Fruit fly (Drosophila melanogaster) whole organism, embryonic: ENCODE measurements around the gene Cyt-c-d.

Source experiments
- Abd-B ChIP-seq: fragments of 200-800 bp; sonication (Bioruptor generic); optimal IDR thresholded peaks from 2 replicates; lab custom pipeline; 2018; ENCODE audit warnings: missing biosample characterization, mild to moderate bottlenecking, missing genetic modification characterization, moderate library complexity
- Antp ChIP-seq: fragments of 200-800 bp; sonication (Bioruptor generic); optimal IDR thresholded peaks from 3 replicates; lab custom pipeline; 2016; ENCODE audit warnings: missing biosample characterization, missing genetic modification characterization
- CG10274 ChIP-seq: fragments of 200-800 bp; sonication (Bioruptor generic); optimal IDR thresholded peaks from 3 replicates; lab custom pipeline; 2017; ENCODE audit warnings: missing biosample characterization, mild to moderate bottlenecking, missing genetic modification characterization
- CG10431 ChIP-seq: fragments of 200-800 bp; sonication (Bioruptor generic); optimal IDR thresholded peaks from 3 replicates; lab custom pipeline; 2018; ENCODE audit warnings: missing biosample characterization, mild to moderate bottlenecking, missing genetic modification characterization
- CG10959 ChIP-seq: fragments of 200-800 bp; sonication (Bioruptor generic); IDR thresholded peaks from 2 replicates; pipeline ENCODE4 v1.3.6; 2022; ENCODE audit warnings: missing biosample characterization, missing genetic modification characterization
- CG11247 ChIP-seq: fragments of 200-800 bp; sonication (Bioruptor generic); IDR thresholded peaks from 2 replicates; pipeline ENCODE4 v1.3.6; 2022; ENCODE audit warnings: missing biosample characterization, missing genetic modification characterization
- CG11695 ChIP-seq: fragments of 200-800 bp; sonication (Bioruptor generic); IDR thresholded peaks from 3 replicates; pipeline ENCODE4 v1.3.6; 2022; ENCODE audit warnings: missing biosample characterization, missing genetic modification characterization
- CG12659 ChIP-seq: fragments of 200-800 bp; sonication (Bioruptor generic); optimal IDR thresholded peaks from 3 replicates; lab custom pipeline; 2017; ENCODE audit warnings: mild to moderate bottlenecking, missing biosample characterization, missing genetic modification reagents, missing genetic modification characterization
- CG15601 ChIP-seq: fragments of 200-800 bp; sonication (Bioruptor generic); optimal IDR thresholded peaks from 3 replicates; lab custom pipeline; 2019; ENCODE audit warnings: missing biosample characterization, mild to moderate bottlenecking, missing genetic modification characterization, moderate library complexity
- CG1792 ChIP-seq: fragments of 200-800 bp; sonication (Bioruptor generic); optimal IDR thresholded peaks from 2 replicates; lab custom pipeline; 2016; ENCODE audit warnings: missing biosample characterization, missing genetic modification characterization
- CG2712 ChIP-seq: fragments of 200-800 bp; optimal IDR thresholded peaks from 3 replicates; lab custom pipeline; 2019; ENCODE audit warnings: missing biosample characterization, mild to moderate bottlenecking, missing genetic modification characterization, moderate library complexity
- CG3407 ChIP-seq: fragments of 200-800 bp; sonication (Bioruptor generic); optimal IDR thresholded peaks from 2 replicates; lab custom pipeline; 2018; ENCODE audit warnings: missing biosample characterization, mild to moderate bottlenecking, missing genetic modification characterization
- CG4854 ChIP-seq: fragments of 200-800 bp; sonication (Bioruptor generic); optimal IDR thresholded peaks from 2 replicates; lab custom pipeline; 2016; ENCODE audit warnings: missing biosample characterization, missing genetic modification characterization, inconsistent platforms
- CG6689 ChIP-seq: fragments of 200-800 bp; sonication (Bioruptor generic); IDR thresholded peaks from 2 replicates; pipeline ENCODE4 v1.3.6; 2022; ENCODE audit warnings: missing biosample characterization, missing genetic modification characterization
- CG7357 ChIP-seq: fragments of 200-800 bp; sonication (Bioruptor generic); IDR thresholded peaks from 3 replicates; pipeline ENCODE4 v1.3.6; 2022; ENCODE audit warnings: missing biosample characterization, missing genetic modification characterization
- CG7372 ChIP-seq: fragments of 200-800 bp; sonication (Bioruptor generic); IDR thresholded peaks from 2 replicates; pipeline ENCODE4 v1.3.6; 2022; ENCODE audit warnings: missing biosample characterization, missing genetic modification characterization
- CG9817 ChIP-seq: fragments of 200-800 bp; sonication (Bioruptor generic); optimal IDR thresholded peaks from 2 replicates; lab custom pipeline; 2018; ENCODE audit warnings: missing biosample characterization, mild to moderate bottlenecking, missing genetic modification characterization, moderate library complexity
- Camta ChIP-seq: fragments of 200-800 bp; sonication (Bioruptor generic); optimal IDR thresholded peaks from 2 replicates; lab custom pipeline; 2016; ENCODE audit warnings: missing biosample characterization, missing genetic modification characterization
- CrebB ChIP-seq: fragments of 200-800 bp; sonication (Bioruptor generic); optimal IDR thresholded peaks from 3 replicates; lab custom pipeline; 2018; ENCODE audit warnings: missing biosample characterization, mild to moderate bottlenecking, missing genetic modification characterization
- D ChIP-seq, 2 experiments: fragments of 200-800 bp in 1 of 2; fragments of >200 bp in 1 of 2; sonication (Bioruptor generic) in 1 of 2; optimal IDR thresholded peaks; 2 replicates in 1 of 2; 3 replicates in 1 of 2; lab custom pipeline; 2017; ENCODE audit warnings: mild to moderate bottlenecking in 1 of 2, missing biosample characterization in 1 of 2, missing genetic modification characterization in 1 of 2, missing genetic modification reagents in 1 of 2
- Deaf1 ChIP-seq: fragments of 200-800 bp; optimal IDR thresholded peaks from 3 replicates; lab custom pipeline; 2019; ENCODE audit warnings: missing biosample characterization, mild to moderate bottlenecking, missing genetic modification characterization, moderate library complexity
- Dip3 ChIP-seq: fragments of 200-800 bp; sonication (Bioruptor generic); optimal IDR thresholded peaks from 3 replicates; lab custom pipeline; 2016; ENCODE audit warnings: missing biosample characterization, missing genetic modification characterization
- Elba2 ChIP-seq: fragments of 200-800 bp; sonication (Bioruptor generic); optimal IDR thresholded peaks from 3 replicates; lab custom pipeline; 2016; ENCODE audit warnings: missing biosample characterization, missing genetic modification characterization
- GATAe ChIP-seq: fragments of 200-800 bp; sonication (Bioruptor generic); conservative IDR thresholded peaks from 2 replicates; pipeline ENCODE4 v1.3.6; 2022; ENCODE audit warnings: missing biosample characterization, missing genetic modification characterization
- HLH3B ChIP-seq: fragments of 200-800 bp; sonication (Bioruptor generic); IDR thresholded peaks from 2 replicates; pipeline ENCODE4 v1.3.6; 2022; ENCODE audit warnings: missing biosample characterization, missing genetic modification characterization
- MESR4 ChIP-seq: fragments of 200-800 bp; sonication (Bioruptor generic); optimal IDR thresholded peaks from 2 replicates; lab custom pipeline; 2018; ENCODE audit warnings: missing biosample characterization, mild to moderate bottlenecking, missing genetic modification characterization, moderate library complexity
- Oli ChIP-seq: fragments of 200-800 bp; sonication (Bioruptor generic); optimal IDR thresholded peaks from 2 replicates; lab custom pipeline; 2018; ENCODE audit warnings: missing biosample characterization, mild to moderate bottlenecking, missing genetic modification characterization, moderate library complexity
- Side ChIP-seq: fragments of 200-800 bp; sonication (Bioruptor generic); optimal IDR thresholded peaks from 2 replicates; lab custom pipeline; 2016; ENCODE audit warnings: missing biosample characterization, missing genetic modification characterization
- Sox100B ChIP-seq: fragments of 200-800 bp; sonication (Bioruptor generic); optimal IDR thresholded peaks from 3 replicates; lab custom pipeline; 2018; ENCODE audit warnings: missing biosample characterization, mild to moderate bottlenecking, missing genetic modification characterization
- Sry-β ChIP-seq: fragments of 200-800 bp; sonication (Bioruptor generic); optimal IDR thresholded peaks from 2 replicates; lab custom pipeline; 2018; ENCODE audit warnings: missing biosample characterization, mild to moderate bottlenecking, missing genetic modification characterization, moderate library complexity
- Usf ChIP-seq: fragments of 200-800 bp; sonication (Bioruptor generic); optimal IDR thresholded peaks from 2 replicates; lab custom pipeline; 2017; ENCODE audit warnings: missing genotype, missing biosample characterization, missing genetic modification characterization
- Xrp1 ChIP-seq: fragments of 200-800 bp; sonication (Bioruptor generic); IDR thresholded peaks from 2 replicates; pipeline ENCODE4 v1.3.6; 2022; ENCODE audit warnings: missing biosample characterization, missing genetic modification characterization
- croc ChIP-seq: fragments of 200-800 bp; sonication (Bioruptor generic); conservative IDR thresholded peaks from 3 replicates; pipeline ENCODE4 v1.3.6; 2022; ENCODE audit warnings: missing biosample characterization, missing genetic modification characterization
- dimm ChIP-seq: fragments of 200-800 bp; sonication (Bioruptor generic); IDR thresholded peaks from 2 replicates; pipeline ENCODE4 v1.3.6; 2022; ENCODE audit warnings: missing biosample characterization, missing genetic modification characterization
- dpn ChIP-seq, 2 experiments: fragments of 200-800 bp; sonication (Bioruptor generic); optimal IDR thresholded peaks; 3 replicates each; lab custom pipeline; 2016; ENCODE audit warnings: missing biosample characterization in 2 of 2, missing genetic modification characterization in 2 of 2
- fd3F ChIP-seq: fragments of 200-800 bp; sonication (Bioruptor generic); optimal IDR thresholded peaks from 2 replicates; lab custom pipeline; 2018; ENCODE audit warnings: missing biosample characterization, mild to moderate bottlenecking, missing genetic modification characterization, moderate library complexity
- gcm2 ChIP-seq: fragments of 200-800 bp; sonication (Bioruptor generic); optimal IDR thresholded peaks from 2 replicates; lab custom pipeline; 2016; ENCODE audit warnings: missing biosample characterization, missing genetic modification characterization
- gem ChIP-seq: fragments of 200-800 bp; sonication (Bioruptor generic); optimal IDR thresholded peaks from 2 replicates; lab custom pipeline; 2019; ENCODE audit warnings: missing biosample characterization, mild to moderate bottlenecking, missing genetic modification characterization, moderate library complexity
- grau ChIP-seq: fragments of 200-800 bp; optimal IDR thresholded peaks from 3 replicates; lab custom pipeline; 2019; ENCODE audit warnings: missing biosample characterization, mild to moderate bottlenecking, missing genetic modification characterization, moderate library complexity
- gsb-n ChIP-seq: fragments of 200-800 bp; sonication (Bioruptor generic); optimal IDR thresholded peaks from 3 replicates; lab custom pipeline; 2018; ENCODE audit warnings: missing biosample characterization, mild to moderate bottlenecking, missing genetic modification characterization
- hkb ChIP-seq, 2 experiments: fragments of 200-800 bp in 1 of 2; fragments of >200 bp in 1 of 2; sonication (Bioruptor generic) in 1 of 2; IDR thresholded peaks in 1 of 2; optimal IDR thresholded peaks in 1 of 2; 2 replicates each; pipeline versions ENCODE4 v1.3.6 to Lab custom; 2017 to 2022; ENCODE audit warnings: missing biosample characterization in 1 of 2, missing genetic modification characterization in 1 of 2
- kay ChIP-seq: fragments of 200-800 bp; sonication (Bioruptor generic); optimal IDR thresholded peaks from 2 replicates; lab custom pipeline; 2016; ENCODE audit warnings: missing biosample characterization, missing genetic modification characterization
- shn ChIP-seq: fragments of 200-800 bp; sonication (Bioruptor generic); optimal IDR thresholded peaks from 3 replicates; lab custom pipeline; 2016; ENCODE audit warnings: missing biosample characterization, missing genetic modification characterization
- sim ChIP-seq: fragments of 200-800 bp; sonication (Bioruptor generic); IDR thresholded peaks from 2 replicates; pipeline ENCODE4 v1.3.6; 2022; ENCODE audit warnings: missing biosample characterization, missing genetic modification characterization
- tap ChIP-seq: fragments of 200-800 bp; optimal IDR thresholded peaks from 3 replicates; lab custom pipeline; 2019; ENCODE audit warnings: missing biosample characterization, mild to moderate bottlenecking, missing genetic modification characterization, moderate library complexity
- tup ChIP-seq: fragments of 200-800 bp; sonication (Bioruptor generic); optimal IDR thresholded peaks from 2 replicates; lab custom pipeline; 2016; ENCODE audit warnings: missing biosample characterization, mild to moderate bottlenecking, missing genetic modification characterization, moderate library complexity
- z ChIP-seq: fragments of 200-800 bp; sonication (Bioruptor generic); IDR thresholded peaks from 3 replicates; pipeline ENCODE4 v1.3.6; 2022; ENCODE audit warnings: missing biosample characterization, missing genetic modification characterization
- zen ChIP-seq: fragments of 200-800 bp; sonication (Bioruptor generic); optimal IDR thresholded peaks from 3 replicates; lab custom pipeline; 2018; ENCODE audit warnings: missing biosample characterization, mild to moderate bottlenecking, missing genetic modification characterization, moderate library complexity
- zfh1 ChIP-seq: fragments of 200-800 bp; sonication (Bioruptor generic); IDR thresholded peaks from 3 replicates; pipeline ENCODE4 v1.3.6; 2022; ENCODE audit warnings: missing biosample characterization, missing genetic modification characterization

Gene Cyt-c-d

DNA sequence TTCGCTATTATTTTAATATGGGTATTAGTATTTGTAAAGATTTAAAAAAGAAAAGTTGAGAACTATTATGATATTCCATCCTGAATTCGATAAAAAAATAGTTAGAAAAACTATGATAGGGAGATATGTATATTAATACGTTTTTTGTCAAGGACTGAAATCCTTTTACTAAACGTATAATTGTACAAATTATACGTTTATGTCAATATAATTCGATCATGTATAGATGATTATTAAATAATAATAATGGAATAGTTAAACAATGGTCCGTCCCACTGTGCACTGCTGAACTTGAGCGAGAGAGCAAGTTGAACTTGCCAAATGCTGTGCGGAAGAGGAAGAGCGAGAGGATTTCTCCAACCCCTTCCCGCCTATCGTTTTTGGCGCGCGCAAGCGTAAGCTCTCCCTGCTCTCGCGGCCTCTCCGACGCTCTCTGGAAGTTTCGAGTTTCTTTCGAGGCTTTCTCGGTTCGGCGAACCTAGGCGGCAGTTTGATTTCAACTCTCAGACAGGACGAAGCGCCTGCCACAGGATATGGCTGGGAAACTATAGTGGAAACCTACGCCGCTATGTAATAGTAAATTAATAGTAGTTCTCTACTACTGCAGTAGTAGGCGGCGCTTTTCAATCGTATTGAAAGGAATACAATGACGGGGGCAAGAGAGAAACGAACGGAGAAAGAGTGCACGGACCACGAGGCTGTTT, 30.6 kb upstream of the Cyt-c-d start (continued):
- TF ChIP-seq sim (GFP tag; lab: Robert Waterston, UW) = no peak
- TF ChIP-seq D (optimal IDR thresholded peaks at IDR 0.05; lab: Kevin White, UChicago) = no peak
- TF ChIP-seq D (GFP tag; optimal IDR thresholded peaks at IDR 0.05; lab: Kevin White, UChicago) = peak; percentile 31
- TF ChIP-seq CG7372 (GFP tag; lab: Robert Waterston, UW) = 0 out of 2 replicates have a peak, but pooled peaks have one; percentile 18
- no peak for TF ChIP-seq Sry-β (GFP tag; lab: Kevin White, UChicago)
- TF ChIP-seq Sox100B (GFP tag; lab: Kevin White, UChicago) = peak; percentile 78
- TF ChIP-seq CrebB = no peak
- no peak; the same call in 2 of the 3 replicates for TF ChIP-seq zfh1 (GFP tag; lab: Robert Waterston, UW)
- TF ChIP-seq CG9817 (tag; lab: Kevin White, UChicago) = peak; percentile 40
- TF ChIP-seq tap (tag; lab: Kevin White, UChicago) = no peak
- peak; percentile 56 for TF ChIP-seq fd3F (GFP tag; lab: Kevin White, UChicago)
- TF ChIP-seq zen (tag; lab: Kevin White, UChicago) = peak; percentile 1
- no peak for TF ChIP-seq CG10274 (GFP tag; lab: Kevin White, UChicago)
- 0 out of 3 replicates have a peak, but pooled peaks have one; percentile 16 for TF ChIP-seq croc (GFP tag; lab: Robert Waterston, UW)
- no peak for TF ChIP-seq CG10431 (GFP tag; lab: Kevin White, UChicago)
- TF ChIP-seq CG6689 = peak; percentile 30; the same call in 1 of the 2 replicates
- TF ChIP-seq z (GFP tag; lab: Robert Waterston, UW) = no peak
- TF ChIP-seq shn (GFP tag; lab: Kevin White, UChicago) = no peak
- no peak for TF ChIP-seq gcm2 (GFP tag; lab: Kevin White, UChicago)
- no peak for TF ChIP-seq Dip3 (GFP tag; lab: Kevin White, UChicago)
- peak; percentile 15 for TF ChIP-seq kay (GFP tag; lab: Kevin White, UChicago)
- peak; percentile 59 for TF ChIP-seq CG12659
- TF ChIP-seq hkb (optimal IDR thresholded peaks at IDR 0.05; lab: Kevin White, UChicago) = no peak
- peak; percentile 14; the same call in 1 of the 2 replicates for TF ChIP-seq hkb (GFP tag; IDR thresholded peaks at IDR 0.05; lab: Robert Waterston, UW)
- TF ChIP-seq CG2712 (tag; lab: Kevin White, UChicago) = peak; percentile 67
- TF ChIP-seq dimm = no peak
- TF ChIP-seq CG3407 (GFP tag; lab: Kevin White, UChicago) = peak; percentile 20
- TF ChIP-seq MESR4 (GFP tag; lab: Kevin White, UChicago) = no peak
- peak; percentile 63 for TF ChIP-seq Deaf1 (tag; lab: Kevin White, UChicago)
- no peak for TF ChIP-seq CG1792 (GFP tag; lab: Kevin White, UChicago)
- no peak for TF ChIP-seq CG10959
- TF ChIP-seq grau (tag; lab: Kevin White, UChicago) = peak; percentile 83
- TF ChIP-seq gem (tag; lab: Kevin White, UChicago) = peak; percentile 87
- no peak for TF ChIP-seq Xrp1 (GFP tag; lab: Robert Waterston, UW)
- TF ChIP-seq Antp (GFP tag; lab: Kevin White, UChicago) = no peak
- TF ChIP-seq Abd-B (GFP tag; lab: Kevin White, UChicago) = peak; percentile 58
- no peak for TF ChIP-seq Elba2 (GFP tag; lab: Kevin White, UChicago)
- TF ChIP-seq CG4854 (GFP tag; lab: Kevin White, UChicago) = no peak
- TF ChIP-seq tup = no peak
- TF ChIP-seq Usf = no peak
- peak; percentile 51 for TF ChIP-seq CG15601 (tag; lab: Kevin White, UChicago)
- no peak for TF ChIP-seq Camta
- TF ChIP-seq CG11247 = no peak
- TF ChIP-seq CG7357 (GFP tag; lab: Robert Waterston, UW) = no peak
- TF ChIP-seq GATAe = no peak
- TF ChIP-seq CG11695 (GFP tag; lab: Robert Waterston, UW) = peak; percentile 49; the same call in 1 of the 3 replicates
- TF ChIP-seq dpn (GFP tag; optimal IDR thresholded peaks at IDR 0.05; lab: Kevin White, UChicago) = peak in 1 of 2 experiments; percentile 10
- no peak for TF ChIP-seq Side
- TF ChIP-seq Oli = peak; percentile 66
- TF ChIP-seq gsb-n = peak; percentile 49
- no peak for TF ChIP-seq HLH3B (GFP tag; lab: Robert Waterston, UW)
